Fruit fly (Drosophila melanogaster) whole organism, embryonic: Measurements from ENCODE around the gene CG11598.

Experiments
- Atf3 ChIP-seq: fragments of 200-800 bp; sonication (Bioruptor generic); optimal IDR thresholded peaks from 3 replicates; lab custom pipeline; 2016; ENCODE audit warnings: missing biosample characterization, missing genetic modification characterization
- B-H2 ChIP-seq: fragments of 200-800 bp; sonication (Bioruptor generic); optimal IDR thresholded peaks from 2 replicates; lab custom pipeline; 2018; ENCODE audit warnings: missing biosample characterization, mild to moderate bottlenecking, missing genetic modification characterization
- C15 ChIP-seq: fragments of 200-800 bp; sonication (Bioruptor generic); IDR thresholded peaks from 3 replicates; pipeline ENCODE4 v1.3.6; 2022; ENCODE audit warnings: missing biosample characterization, missing genetic modification characterization
- CG10209 ChIP-seq: fragments of 200-800 bp; sonication (Bioruptor generic); optimal IDR thresholded peaks from 3 replicates; lab custom pipeline; 2017; ENCODE audit warnings: missing biosample characterization, mild to moderate bottlenecking, missing genetic modification characterization, missing genetic modification reagents
- CG10431 ChIP-seq: fragments of 200-800 bp; sonication (Bioruptor generic); optimal IDR thresholded peaks from 3 replicates; lab custom pipeline; 2018; ENCODE audit warnings: missing biosample characterization, mild to moderate bottlenecking, missing genetic modification characterization
- CG12071 ChIP-seq: fragments of 200-800 bp; sonication (Bioruptor generic); optimal IDR thresholded peaks from 3 replicates; lab custom pipeline; 2018; ENCODE audit warnings: missing biosample characterization, mild to moderate bottlenecking, missing genetic modification characterization
- CG12299 ChIP-seq: fragments of 200-800 bp; sonication (Bioruptor generic); optimal IDR thresholded peaks from 2 replicates; lab custom pipeline; 2018; ENCODE audit warnings: missing biosample characterization, mild to moderate bottlenecking, missing genetic modification characterization
- CG13287 ChIP-seq: fragments of 200-800 bp; sonication (Bioruptor generic); IDR thresholded peaks from 2 replicates; pipeline ENCODE4 v1.3.6; 2022; ENCODE audit warnings: missing biosample characterization, missing genetic modification characterization; ENCODE audit not compliant: partially characterized antibody
- CG13624 ChIP-seq: fragments of 200-800 bp; sonication (Bioruptor generic); optimal IDR thresholded peaks from 2 replicates; lab custom pipeline; 2016; ENCODE audit warnings: missing biosample characterization, missing genetic modification characterization
- CG18262 ChIP-seq: fragments of 200-800 bp; optimal IDR thresholded peaks from 3 replicates; lab custom pipeline; 2019; ENCODE audit warnings: missing biosample characterization, mild to moderate bottlenecking, missing genetic modification characterization, moderate library complexity
- CG30431 ChIP-seq: fragments of 200-800 bp; sonication (Bioruptor generic); optimal IDR thresholded peaks from 2 replicates; lab custom pipeline; 2017; ENCODE audit warnings: missing biosample characterization, missing genetic modification characterization
- CG3163 ChIP-seq: fragments of 200-800 bp; sonication (Bioruptor generic); optimal IDR thresholded peaks from 3 replicates; lab custom pipeline; 2016; ENCODE audit warnings: missing biosample characterization, missing genetic modification characterization
- CG32767 ChIP-seq: fragments of 200-800 bp; sonication (Bioruptor generic); IDR thresholded peaks from 2 replicates; pipeline ENCODE4 v1.3.6; 2022; ENCODE audit warnings: missing biosample characterization, missing genetic modification characterization
- CG33557 ChIP-seq: fragments of 200-800 bp; sonication (Bioruptor generic); optimal IDR thresholded peaks from 2 replicates; lab custom pipeline; 2019; ENCODE audit warnings: missing biosample characterization, mild to moderate bottlenecking, missing genetic modification characterization, moderate library complexity
- CG4328 ChIP-seq: fragments of 200-800 bp; sonication (Bioruptor generic); optimal IDR thresholded peaks from 3 replicates; lab custom pipeline; 2017; ENCODE audit warnings: missing biosample characterization, missing genetic modification reagents, missing genetic modification characterization
- CG43689 ChIP-seq: fragments of 200-800 bp; sonication (Bioruptor generic); IDR thresholded peaks from 2 replicates; pipeline ENCODE4 v1.3.6; 2022; ENCODE audit warnings: missing biosample characterization, missing genetic modification characterization
- CG5180 ChIP-seq: fragments of 200-800 bp; sonication (Bioruptor generic); optimal IDR thresholded peaks from 3 replicates; lab custom pipeline; 2017; ENCODE audit warnings: missing biosample characterization, missing genetic modification characterization, mild to moderate bottlenecking, moderate library complexity, missing genetic modification reagents
- CG6175 ChIP-seq: fragments of 200-800 bp; sonication (Bioruptor generic); IDR thresholded peaks from 3 replicates; pipeline ENCODE4 v1.3.6; 2022; ENCODE audit warnings: missing biosample characterization, missing genetic modification characterization
- CG6689 ChIP-seq: fragments of 200-800 bp; sonication (Bioruptor generic); IDR thresholded peaks from 2 replicates; pipeline ENCODE4 v1.3.6; 2022; ENCODE audit warnings: missing biosample characterization, missing genetic modification characterization
- CG7357 ChIP-seq: fragments of 200-800 bp; sonication (Bioruptor generic); IDR thresholded peaks from 3 replicates; pipeline ENCODE4 v1.3.6; 2022; ENCODE audit warnings: missing biosample characterization, missing genetic modification characterization
- CG9797 ChIP-seq: fragments of 200-800 bp; sonication (Bioruptor generic); optimal IDR thresholded peaks from 3 replicates; lab custom pipeline; 2018; ENCODE audit warnings: missing biosample characterization, mild to moderate bottlenecking, missing genetic modification characterization
- Camta ChIP-seq: fragments of 200-800 bp; sonication (Bioruptor generic); optimal IDR thresholded peaks from 2 replicates; lab custom pipeline; 2016; ENCODE audit warnings: missing biosample characterization, missing genetic modification characterization
- D19B ChIP-seq: fragments of 200-800 bp; sonication (Bioruptor generic); optimal IDR thresholded peaks from 2 replicates; lab custom pipeline; 2017; ENCODE audit warnings: missing biosample characterization, mild to moderate bottlenecking, missing genetic modification characterization
- Hand ChIP-seq: fragments of 200-800 bp; sonication (Bioruptor generic); optimal IDR thresholded peaks from 2 replicates; lab custom pipeline; 2017; ENCODE audit warnings: mild to moderate bottlenecking, missing biosample characterization, missing genetic modification reagents, missing genetic modification characterization
- HmgZ ChIP-seq: fragments of 200-800 bp; sonication (Bioruptor generic); optimal IDR thresholded peaks from 2 replicates; lab custom pipeline; 2018; ENCODE audit warnings: missing biosample characterization, mild to moderate bottlenecking, missing genetic modification characterization
- Med ChIP-seq: fragments of 200-800 bp; sonication (Bioruptor generic); peaks from one replicate; lab custom pipeline; 2016; ENCODE audit warnings: missing biosample characterization, missing genetic modification characterization, mild to moderate bottlenecking, inconsistent platforms, moderate library complexity
- Meics ChIP-seq: fragments of 200-800 bp; sonication (Bioruptor generic); optimal IDR thresholded peaks from 2 replicates; lab custom pipeline; 2017; ENCODE audit warnings: missing biosample characterization, mild to moderate bottlenecking, missing genetic modification characterization
- Oli ChIP-seq: fragments of 200-800 bp; sonication (Bioruptor generic); optimal IDR thresholded peaks from 2 replicates; lab custom pipeline; 2018; ENCODE audit warnings: missing biosample characterization, mild to moderate bottlenecking, missing genetic modification characterization, moderate library complexity
- Sox100B ChIP-seq: fragments of 200-800 bp; sonication (Bioruptor generic); optimal IDR thresholded peaks from 3 replicates; lab custom pipeline; 2018; ENCODE audit warnings: missing biosample characterization, mild to moderate bottlenecking, missing genetic modification characterization
- bbx ChIP-seq: fragments of 200-800 bp; sonication (Bioruptor generic); IDR thresholded peaks from 2 replicates; pipeline ENCODE4 v1.3.6; 2022; ENCODE audit warnings: missing biosample characterization, missing genetic modification characterization; ENCODE audit not compliant: partially characterized antibody
- bcd ChIP-seq: fragments of 200-800 bp; sonication (Bioruptor generic); optimal IDR thresholded peaks from 2 replicates; lab custom pipeline; 2017; ENCODE audit warnings: missing biosample characterization, mild to moderate bottlenecking, missing genetic modification characterization
- cad ChIP-seq: fragments of >200 bp; optimal IDR thresholded peaks from 2 replicates; lab custom pipeline; 2017; ENCODE audit warnings: missing biosample characterization, missing genetic modification characterization
- cg ChIP-seq: fragments of 200-800 bp; sonication (Bioruptor generic); optimal IDR thresholded peaks from 3 replicates; lab custom pipeline; 2019; ENCODE audit warnings: missing biosample characterization, mild to moderate bottlenecking, missing genetic modification characterization, moderate library complexity
- crol ChIP-seq: fragments of 200-800 bp; sonication (Bioruptor generic); IDR thresholded peaks from 2 replicates; pipeline ENCODE4 v1.3.6; 2022; ENCODE audit warnings: missing biosample characterization, missing genetic modification characterization
- disco-r ChIP-seq: fragments of 200-800 bp; sonication (Bioruptor generic); optimal IDR thresholded peaks from 2 replicates; lab custom pipeline; 2016; ENCODE audit warnings: missing biosample characterization, missing genetic modification characterization
- dm ChIP-seq: fragments of 200-800 bp; sonication (Bioruptor generic); optimal IDR thresholded peaks from 3 replicates; lab custom pipeline; 2016; ENCODE audit warnings: missing biosample characterization, missing genetic modification characterization
- gfzf ChIP-seq: fragments of 200-800 bp; sonication (Bioruptor generic); optimal IDR thresholded peaks from 2 replicates; lab custom pipeline; 2016; ENCODE audit warnings: missing biosample characterization, mild to moderate bottlenecking, missing genetic modification characterization, moderate library complexity
- gro ChIP-seq: fragments of 200-800 bp; sonication (Bioruptor generic); optimal IDR thresholded peaks from 2 replicates; lab custom pipeline; 2016; ENCODE audit warnings: missing biosample characterization, missing genetic modification characterization
- h ChIP-seq: fragments of >200 bp; optimal IDR thresholded peaks from 2 replicates; lab custom pipeline; 2017
- jigr1 ChIP-seq: fragments of 200-800 bp; sonication (Bioruptor generic); IDR thresholded peaks from 3 replicates; pipeline ENCODE4 v1.3.6; 2022; ENCODE audit warnings: missing biosample characterization, missing genetic modification characterization
- jumu ChIP-seq: fragments of 200-800 bp; sonication (Bioruptor generic); optimal IDR thresholded peaks from 3 replicates; lab custom pipeline; 2016; ENCODE audit warnings: missing biosample characterization, missing genetic modification characterization
- lab ChIP-seq: fragments of 200-800 bp; sonication (Bioruptor generic); optimal IDR thresholded peaks from 3 replicates; lab custom pipeline; 2017; ENCODE audit warnings: missing biosample characterization, missing genetic modification characterization, mild to moderate bottlenecking, moderate library complexity, missing genetic modification reagents
- mirr ChIP-seq: fragments of 200-800 bp; sonication (Bioruptor generic); optimal IDR thresholded peaks from 3 replicates; lab custom pipeline; 2018; ENCODE audit warnings: missing biosample characterization, mild to moderate bottlenecking, missing genetic modification characterization
- rib ChIP-seq: fragments of 200-800 bp; sonication (Bioruptor generic); IDR thresholded peaks from 2 replicates; pipeline ENCODE4 v1.3.6; 2022; ENCODE audit warnings: missing biosample characterization, missing genetic modification characterization
- sd ChIP-seq: fragments of 200-800 bp; sonication (Bioruptor generic); optimal IDR thresholded peaks from 3 replicates; lab custom pipeline; 2018; ENCODE audit warnings: missing biosample characterization, mild to moderate bottlenecking, missing genetic modification characterization, moderate library complexity
- sens ChIP-seq: fragments of 200-800 bp; sonication (Bioruptor generic); peaks from one replicate; lab custom pipeline; 2016; ENCODE audit warnings: missing biosample characterization, missing genetic modification characterization
- seq ChIP-seq: fragments of 200-800 bp; sonication (Bioruptor generic); IDR thresholded peaks from 2 replicates; pipeline ENCODE4 v1.3.6; 2022; ENCODE audit warnings: missing biosample characterization, missing genetic modification characterization
- slp2 ChIP-seq: fragments of 200-800 bp; sonication (Bioruptor generic); optimal IDR thresholded peaks from 2 replicates; lab custom pipeline; 2016; ENCODE audit warnings: missing biosample characterization, missing genetic modification characterization
- vnd ChIP-seq: fragments of 200-800 bp; sonication (Bioruptor generic); IDR thresholded peaks from 3 replicates; pipeline ENCODE4 v1.3.6; 2022; ENCODE audit warnings: missing biosample characterization, missing genetic modification characterization; ENCODE audit not compliant: partially characterized antibody
- z ChIP-seq: fragments of 200-800 bp; sonication (Bioruptor generic); IDR thresholded peaks from 3 replicates; pipeline ENCODE4 v1.3.6; 2022; ENCODE audit warnings: missing biosample characterization, missing genetic modification characterization
- zen2 ChIP-seq: fragments of 200-800 bp; sonication (Bioruptor generic); IDR thresholded peaks from 3 replicates; pipeline ENCODE4 v1.3.6; 2022; ENCODE audit warnings: missing biosample characterization, missing genetic modification characterization; ENCODE audit not compliant: partially characterized antibody

Gene CG11598

dm6 chr3R:12654253-12654623, 19.5 kb downstream of the CG11598 start, which contains the start of gene CG6225 (continued):
- no peak for TF ChIP-seq C15 (GFP tag; lab: Robert Waterston, UW)
- no peak for TF ChIP-seq CG30431
- TF ChIP-seq CG18262 (tag; lab: Kevin White, UChicago), result peak; percentile 3
- TF ChIP-seq CG12299 (tag; lab: Kevin White, UChicago), result no peak
- peak; percentile 19 for TF ChIP-seq cg (GFP tag; lab: Kevin White, UChicago)
- no peak for TF ChIP-seq vnd (GFP tag; lab: Robert Waterston, UW)
- no peak for TF ChIP-seq mirr (GFP tag; lab: Kevin White, UChicago)
- no peak for TF ChIP-seq bbx (GFP tag; lab: Robert Waterston, UW)
- TF ChIP-seq CG3163 (GFP tag; lab: Kevin White, UChicago), result no peak
- no peak for TF ChIP-seq sd (tag; lab: Kevin White, UChicago)
- TF ChIP-seq CG7357 (GFP tag; lab: Robert Waterston, UW), result no peak
- TF ChIP-seq CG13287 (GFP tag; lab: Robert Waterston, UW), result no peak
- no peak for TF ChIP-seq Sox100B (GFP tag; lab: Kevin White, UChicago)
- no peak for TF ChIP-seq CG5180 (GFP tag; lab: Kevin White, UChicago)
- no peak for TF ChIP-seq dm (GFP tag; lab: Kevin White, UChicago)
- TF ChIP-seq seq (GFP tag; lab: Robert Waterston, UW), result no peak
- peak; percentile 73 for TF ChIP-seq crol (GFP tag; lab: Robert Waterston, UW)
- no peak for TF ChIP-seq CG13624 (GFP tag; lab: Kevin White, UChicago)
- no peak for TF ChIP-seq slp2 (GFP tag; lab: Kevin White, UChicago)
- 0 out of 3 replicates have a peak, but pooled peaks have one; percentile 17 for TF ChIP-seq zen2 (GFP tag; lab: Robert Waterston, UW)
- peak; percentile 77 for TF ChIP-seq z (GFP tag; lab: Robert Waterston, UW)
- TF ChIP-seq jigr1, result no peak
- TF ChIP-seq CG6175, result peak; percentile 4; the same call in 1 of the 3 replicates
- TF ChIP-seq gfzf, result no peak
- no peak for TF ChIP-seq Atf3 (GFP tag; lab: Kevin White, UChicago)
- TF ChIP-seq CG10431 (GFP tag; lab: Kevin White, UChicago), result no peak
- TF ChIP-seq CG43689 (GFP tag; lab: Robert Waterston, UW), result 0 out of 2 replicates have a peak, but pooled peaks have one; percentile 2
- no peak for TF ChIP-seq disco-r (GFP tag; lab: Kevin White, UChicago)
- TF ChIP-seq bcd, result no peak
- no peak for TF ChIP-seq Camta (GFP tag; lab: Kevin White, UChicago)
- TF ChIP-seq cad (GFP tag; lab: Kevin White, UChicago), result no peak
- no peak for TF ChIP-seq CG9797 (GFP tag; lab: Kevin White, UChicago)
- no peak for TF ChIP-seq CG32767 (GFP tag; lab: Robert Waterston, UW)
- TF ChIP-seq CG33557 (GFP tag; lab: Kevin White, UChicago), result no peak

- TF ChIP-seq rib, result no peak
- no peak for TF ChIP-seq jumu (GFP tag; lab: Kevin White, UChicago)
- TF ChIP-seq D19B (GFP tag; lab: Kevin White, UChicago), result peak; percentile 18
- TF ChIP-seq CG4328 (GFP tag; lab: Kevin White, UChicago), result no peak
- TF ChIP-seq Med (GFP tag; lab: Kevin White, UChicago), result peak; percentile 71
- TF ChIP-seq HmgZ (tag; lab: Kevin White, UChicago), result no peak
- peak; percentile 29 for TF ChIP-seq B-H2
- TF ChIP-seq CG10209 (GFP tag; lab: Kevin White, UChicago), result peak; percentile 10
- TF ChIP-seq gro (GFP tag; lab: Kevin White, UChicago), result peak; percentile 0
- no peak for TF ChIP-seq CG13287 (GFP tag; lab: Robert Waterston, UW)
- peak; percentile 76 for TF ChIP-seq sens
- peak; percentile 70 for TF ChIP-seq lab (GFP tag; lab: Kevin White, UChicago)
- TF ChIP-seq Oli (tag; lab: Kevin White, UChicago), result no peak
- TF ChIP-seq Meics (GFP tag; lab: Kevin White, UChicago), result peak; percentile 30
- no peak for TF ChIP-seq CG6689 (GFP tag; lab: Robert Waterston, UW)
- TF ChIP-seq CG12071, result peak; percentile 52
- no peak for TF ChIP-seq h (lab: Kevin White, UChicago)
- peak; percentile 38 for TF ChIP-seq Hand (GFP tag; lab: Kevin White, UChicago)
Observed at dm6 chr3R:12656946-12657566, 22.3 kb downstream of the CG11598 start.
